In the genomic region with DNA sequence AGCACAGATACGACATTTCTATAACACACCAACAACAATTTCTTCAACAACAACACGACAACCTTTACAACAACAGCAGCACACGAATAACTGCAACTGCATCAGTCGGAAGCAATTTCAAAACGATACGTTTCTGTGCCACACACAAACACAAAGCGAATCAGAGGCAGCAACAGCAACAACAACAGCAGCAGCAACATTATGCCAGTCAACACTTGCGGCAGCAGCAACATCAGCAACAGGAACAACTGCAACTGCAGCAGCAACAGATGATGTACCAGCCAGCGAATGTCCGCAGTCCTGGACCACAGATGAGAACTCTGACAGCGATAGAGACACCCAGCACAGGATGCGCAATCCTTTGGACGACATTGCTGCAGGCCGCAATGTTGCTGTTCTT, we compare ENCODE assay signal across 2 fruit fly cellular contexts.
TF ChIP-seq lines count a peak whose summit lies in the region.

No protein-coding gene starts in this region.

- no peak for TF ChIP-seq CTCF in whole organism, embryonic (GFP tag; optimal IDR thresholded peaks at IDR 0.05; lab: Kevin White, UChicago)

TF ChIP-seq in whole organism, embryonic, 481 proteins besides CTCF, POLR2A, EP300 and RAD21:
- no peak for TF ChIP-seq Gsc (GFP tag; IDR thresholded peaks at IDR 0.05; lab: Robert Waterston, UW)
- TF ChIP-seq CG6813 (GFP tag; optimal IDR thresholded peaks at IDR 0.05; lab: Kevin White, UChicago), result no peak
- no peak for TF ChIP-seq CG10462 (GFP tag; optimal IDR thresholded peaks at IDR 0.05; lab: Kevin White, UChicago)
- TF ChIP-seq CG8478 (optimal IDR thresholded peaks at IDR 0.05; lab: Kevin White, UChicago), result peak; percentile 71
TF ChIP-seq in whole organism, embryonic: peak in this region for 1.

TF ChIP-seq in whole organism, wandering third instar larva, 38 proteins besides CTCF, POLR2A, EP300 and RAD21:
- TF ChIP-seq Dfd (GFP tag; optimal IDR thresholded peaks at IDR 0.05; lab: Kevin White, UChicago) (peak; percentile 78), Mio (GFP tag; optimal IDR thresholded peaks at IDR 0.05; lab: Kevin White, UChicago) (no peak), CrebA (GFP tag; optimal IDR thresholded peaks at IDR 0.05; lab: Kevin White, UChicago; ENCODE audit: borderline replicate concordance) (no peak)
